Fruit fly (Drosophila melanogaster) whole organism, embryonic: ENCODE measurements around the gene Zwilch.

Experiments
- B-H2 ChIP-seq: fragments of 200-800 bp; sonication (Bioruptor generic); optimal IDR thresholded peaks from 2 replicates; lab custom pipeline; 2018; ENCODE audit warnings: missing biosample characterization, mild to moderate bottlenecking, missing genetic modification characterization
- Bgb ChIP-seq: fragments of 200-800 bp; sonication (Bioruptor generic); IDR thresholded peaks from 2 replicates; pipeline ENCODE4 v1.3.6; 2022; ENCODE audit warnings: missing biosample characterization, missing genetic modification characterization; ENCODE audit not compliant: partially characterized antibody
- CG10431 ChIP-seq: fragments of 200-800 bp; sonication (Bioruptor generic); optimal IDR thresholded peaks from 3 replicates; lab custom pipeline; 2018; ENCODE audit warnings: missing biosample characterization, mild to moderate bottlenecking, missing genetic modification characterization
- CG11398 ChIP-seq: fragments of 200-800 bp; sonication (Bioruptor generic); optimal IDR thresholded peaks from 2 replicates; lab custom pipeline; 2016; ENCODE audit warnings: missing biosample characterization, missing genetic modification characterization
- CG11456 ChIP-seq: fragments of 200-800 bp; sonication (Bioruptor generic); IDR thresholded peaks from 3 replicates; pipeline ENCODE4 v1.3.6; 2022; ENCODE audit warnings: missing biosample characterization, missing genetic modification characterization
- CG12299 ChIP-seq: fragments of 200-800 bp; sonication (Bioruptor generic); optimal IDR thresholded peaks from 2 replicates; lab custom pipeline; 2018; ENCODE audit warnings: missing biosample characterization, mild to moderate bottlenecking, missing genetic modification characterization
- CG13624 ChIP-seq: fragments of 200-800 bp; sonication (Bioruptor generic); optimal IDR thresholded peaks from 2 replicates; lab custom pipeline; 2016; ENCODE audit warnings: missing biosample characterization, missing genetic modification characterization
- CG14965 ChIP-seq: fragments of 200-800 bp; sonication (Bioruptor generic); optimal IDR thresholded peaks from 2 replicates; lab custom pipeline; 2016; ENCODE audit warnings: missing biosample characterization, missing genetic modification characterization, borderline replicate concordance
- CG18476 ChIP-seq: fragments of 200-800 bp; sonication (Bioruptor generic); optimal IDR thresholded peaks from 2 replicates; lab custom pipeline; 2016; ENCODE audit warnings: missing biosample characterization, mild to moderate bottlenecking, missing genetic modification characterization
- CG2116 ChIP-seq: fragments of 200-800 bp; sonication (Bioruptor generic); optimal IDR thresholded peaks from 3 replicates; lab custom pipeline; 2018; ENCODE audit warnings: missing biosample characterization, mild to moderate bottlenecking, missing genetic modification characterization
- CG3407 ChIP-seq: fragments of 200-800 bp; sonication (Bioruptor generic); optimal IDR thresholded peaks from 2 replicates; lab custom pipeline; 2018; ENCODE audit warnings: missing biosample characterization, mild to moderate bottlenecking, missing genetic modification characterization
- CG4424 ChIP-seq: fragments of 200-800 bp; sonication (Bioruptor generic); optimal IDR thresholded peaks from 3 replicates; lab custom pipeline; 2016; ENCODE audit warnings: missing biosample characterization, missing genetic modification characterization
- CG4730 ChIP-seq: fragments of 200-800 bp; sonication (Bioruptor generic); IDR thresholded peaks from 2 replicates; pipeline ENCODE4 v1.3.6; 2022; ENCODE audit warnings: missing biosample characterization, missing genetic modification characterization
- CG5180 ChIP-seq: fragments of 200-800 bp; sonication (Bioruptor generic); optimal IDR thresholded peaks from 3 replicates; lab custom pipeline; 2017; ENCODE audit warnings: missing biosample characterization, missing genetic modification characterization, mild to moderate bottlenecking, moderate library complexity, missing genetic modification reagents
- CG6175 ChIP-seq: fragments of 200-800 bp; sonication (Bioruptor generic); IDR thresholded peaks from 3 replicates; pipeline ENCODE4 v1.3.6; 2022; ENCODE audit warnings: missing biosample characterization, missing genetic modification characterization
- CG6791 ChIP-seq: fragments of 200-800 bp; sonication (Bioruptor generic); IDR thresholded peaks from 3 replicates; pipeline ENCODE4 v1.3.6; 2022; ENCODE audit warnings: missing biosample characterization, missing genetic modification characterization; ENCODE audit not compliant: partially characterized antibody
- CG7987 ChIP-seq: fragments of 200-800 bp; sonication (Bioruptor generic); optimal IDR thresholded peaks from 2 replicates; lab custom pipeline; 2018; ENCODE audit warnings: missing biosample characterization, mild to moderate bottlenecking, missing genetic modification characterization, moderate library complexity
- CG8089 ChIP-seq: fragments of 200-800 bp; sonication (Bioruptor generic); optimal IDR thresholded peaks from 3 replicates; lab custom pipeline; 2016; ENCODE audit warnings: missing biosample characterization, missing genetic modification characterization
- CG9876 ChIP-seq: fragments of 200-800 bp; sonication (Bioruptor generic); optimal IDR thresholded peaks from 2 replicates; lab custom pipeline; 2016; ENCODE audit warnings: missing biosample characterization, missing genetic modification characterization
- Doc3 ChIP-seq: fragments of 200-800 bp; sonication (Bioruptor generic); IDR thresholded peaks from 3 replicates; pipeline ENCODE4 v1.3.6; 2022; ENCODE audit warnings: missing biosample characterization, missing genetic modification characterization; ENCODE audit not compliant: partially characterized antibody
- E2f2 ChIP-seq: fragments of 200-800 bp; sonication (Bioruptor generic); IDR thresholded peaks from 2 replicates; pipeline ENCODE4 v1.3.6; 2022; ENCODE audit warnings: missing biosample characterization, missing genetic modification characterization
- ERR ChIP-seq: fragments of 200-800 bp; sonication (Bioruptor generic); optimal IDR thresholded peaks from 2 replicates; lab custom pipeline; 2016; ENCODE audit warnings: missing biosample characterization, missing genetic modification characterization
- Fer1 ChIP-seq: fragments of 200-800 bp; sonication (Bioruptor generic); optimal IDR thresholded peaks from 2 replicates; lab custom pipeline; 2017; ENCODE audit warnings: missing biosample characterization, mild to moderate bottlenecking, missing genetic modification characterization
- HLH4C ChIP-seq: fragments of 200-800 bp; sonication (Bioruptor generic); IDR thresholded peaks from 3 replicates; pipeline ENCODE4 v1.3.6; 2022; ENCODE audit warnings: missing biosample characterization, missing genetic modification characterization; ENCODE audit not compliant: partially characterized antibody
- Hmx ChIP-seq: fragments of 200-800 bp; sonication (Bioruptor generic); optimal IDR thresholded peaks from 2 replicates; lab custom pipeline; 2016; ENCODE audit warnings: missing biosample characterization, missing genetic modification characterization
- NC2β ChIP-seq: fragments of 200-800 bp; sonication (Bioruptor generic); optimal IDR thresholded peaks from 2 replicates; lab custom pipeline; 2016; ENCODE audit warnings: missing biosample characterization, missing genetic modification characterization
- Optix ChIP-seq: fragments of 200-800 bp; sonication (Bioruptor generic); IDR thresholded peaks from 3 replicates; pipeline ENCODE4 v1.3.6; 2022; ENCODE audit warnings: missing biosample characterization, missing genetic modification characterization
- Side ChIP-seq: fragments of 200-800 bp; sonication (Bioruptor generic); optimal IDR thresholded peaks from 2 replicates; lab custom pipeline; 2016; ENCODE audit warnings: missing biosample characterization, missing genetic modification characterization
- Six4 ChIP-seq: fragments of 200-800 bp; sonication (Bioruptor generic); optimal IDR thresholded peaks from 2 replicates; lab custom pipeline; 2016; ENCODE audit warnings: missing biosample characterization, missing genetic modification characterization
- Trl ChIP-seq, 3 experiments: fragments of >200 bp in 2 of 3; fragments of 200-800 bp in 1 of 3; sonication (Bioruptor generic) in 1 of 3; optimal IDR thresholded peaks; 2 replicates in 1 of 3; 3 replicates in 2 of 3; lab custom pipeline; 2016 to 2017; ENCODE audit warnings: missing biosample characterization in 1 of 3, missing genetic modification characterization in 1 of 3
- YL-1 ChIP-seq: fragments of 200-800 bp; sonication (Bioruptor generic); optimal IDR thresholded peaks from 3 replicates; lab custom pipeline; 2017; ENCODE audit warnings: missing biosample characterization, mild to moderate bottlenecking, missing genetic modification characterization
- ash1 ChIP-seq: fragments of 200-800 bp; sonication (Bioruptor generic); optimal IDR thresholded peaks from 2 replicates; lab custom pipeline; 2018; ENCODE audit warnings: missing biosample characterization, mild to moderate bottlenecking, missing genetic modification characterization
- az2 ChIP-seq: fragments of 200-800 bp; sonication (Bioruptor generic); optimal IDR thresholded peaks from 3 replicates; lab custom pipeline; 2016; ENCODE audit warnings: missing biosample characterization, missing genetic modification characterization
- br ChIP-seq: fragments of >200 bp; optimal IDR thresholded peaks from 2 replicates; lab custom pipeline; 2017
- cas ChIP-seq: fragments of 200-800 bp; sonication (Bioruptor generic); IDR thresholded peaks from 2 replicates; pipeline ENCODE4 v1.3.6; 2022; ENCODE audit warnings: missing biosample characterization, missing genetic modification characterization
- emc ChIP-seq: fragments of 200-800 bp; sonication (Bioruptor generic); optimal IDR thresholded peaks from 2 replicates; lab custom pipeline; 2016; ENCODE audit warnings: missing biosample characterization, missing genetic modification characterization
- gsb-n ChIP-seq: fragments of 200-800 bp; sonication (Bioruptor generic); optimal IDR thresholded peaks from 3 replicates; lab custom pipeline; 2018; ENCODE audit warnings: missing biosample characterization, mild to moderate bottlenecking, missing genetic modification characterization
- insv ChIP-seq, 2 experiments: fragments of 200-800 bp; sonication (Bioruptor generic); optimal IDR thresholded peaks; 3 replicates each; lab custom pipeline; 2016 to 2018; ENCODE audit warnings: missing biosample characterization in 2 of 2, missing genetic modification characterization in 2 of 2
- ken ChIP-seq: fragments of 200-800 bp; sonication (Bioruptor generic); IDR thresholded peaks from 3 replicates; pipeline ENCODE4 v1.3.6; 2022; ENCODE audit warnings: missing biosample characterization, missing genetic modification characterization
- klu ChIP-seq: fragments of 200-800 bp; sonication (Bioruptor generic); IDR thresholded peaks from 2 replicates; pipeline ENCODE4 v1.3.6; 2022; ENCODE audit warnings: missing biosample characterization, missing genetic modification characterization
- mam ChIP-seq: fragments of 200-800 bp; sonication (Bioruptor generic); optimal IDR thresholded peaks from 3 replicates; lab custom pipeline; 2016; ENCODE audit warnings: missing biosample characterization, missing genetic modification characterization
- ro ChIP-seq: fragments of 200-800 bp; sonication (Bioruptor generic); IDR thresholded peaks from 2 replicates; pipeline ENCODE4 v1.3.6; 2022; ENCODE audit warnings: missing biosample characterization, missing genetic modification characterization
- row ChIP-seq: fragments of 200-800 bp; sonication (Bioruptor generic); IDR thresholded peaks from 3 replicates; pipeline ENCODE4 v1.3.6; 2022; ENCODE audit warnings: missing biosample characterization, missing genetic modification characterization
- scrt ChIP-seq: fragments of 200-800 bp; sonication (Bioruptor generic); optimal IDR thresholded peaks from 2 replicates; lab custom pipeline; 2018; ENCODE audit warnings: missing biosample characterization, mild to moderate bottlenecking, missing genetic modification characterization, moderate library complexity
- shn ChIP-seq: fragments of 200-800 bp; sonication (Bioruptor generic); optimal IDR thresholded peaks from 3 replicates; lab custom pipeline; 2016; ENCODE audit warnings: missing biosample characterization, missing genetic modification characterization
- sim ChIP-seq: fragments of 200-800 bp; sonication (Bioruptor generic); IDR thresholded peaks from 2 replicates; pipeline ENCODE4 v1.3.6; 2022; ENCODE audit warnings: missing biosample characterization, missing genetic modification characterization
- tx ChIP-seq: fragments of 200-800 bp; sonication (Bioruptor generic); optimal IDR thresholded peaks from 2 replicates; lab custom pipeline; 2016; ENCODE audit warnings: missing biosample characterization, missing genetic modification characterization
- unpg ChIP-seq: fragments of 200-800 bp; sonication (Bioruptor generic); optimal IDR thresholded peaks from 3 replicates; lab custom pipeline; 2018; ENCODE audit warnings: missing biosample characterization, mild to moderate bottlenecking, missing genetic modification characterization, moderate library complexity
- usp ChIP-seq: fragments of >200 bp; optimal IDR thresholded peaks from 2 replicates; lab custom pipeline; 2017; ENCODE audit warnings: missing biosample characterization, missing genetic modification characterization
- vfl ChIP-seq: fragments of 200-800 bp; sonication (Bioruptor generic); optimal IDR thresholded peaks from 2 replicates; lab custom pipeline; 2016; ENCODE audit warnings: missing biosample characterization, missing genetic modification characterization
- wek ChIP-seq: fragments of 200-800 bp; sonication (Bioruptor generic); optimal IDR thresholded peaks from 3 replicates; lab custom pipeline; 2018; ENCODE audit warnings: missing biosample characterization, mild to moderate bottlenecking, missing genetic modification characterization, moderate library complexity

The Zwilch gene

dm6 chr3R:31218214-31218876 lies 5.2 kb upstream of the Zwilch start (continued):
- TF ChIP-seq gsb-n (tag; lab: Kevin White, UChicago) (no peak), CG14965 (GFP tag; lab: Kevin White, UChicago) (no peak), sim (GFP tag; lab: Robert Waterston, UW) (no peak), klu (no peak), insv (GFP tag; optimal IDR thresholded peaks at IDR 0.05; lab: Kevin White, UChicago) (no peak), CG4730 (no peak), Doc3 (GFP tag; lab: Robert Waterston, UW) (no peak), E2f2 (GFP tag; lab: Robert Waterston, UW) (no peak), Six4 (no peak), Optix (GFP tag; lab: Robert Waterston, UW) (no peak), Side (GFP tag; lab: Kevin White, UChicago) (no peak), ash1 (GFP tag; lab: Kevin White, UChicago) (no peak), tx (no peak), scrt (GFP tag; lab: Kevin White, UChicago) (no peak), wek (GFP tag; lab: Kevin White, UChicago) (no peak), usp (GFP tag; lab: Kevin White, UChicago) (no peak), az2 (GFP tag; lab: Kevin White, UChicago) (no peak), mam (GFP tag; lab: Kevin White, UChicago) (no peak), CG5180 (no peak), CG8089 (GFP tag; lab: Kevin White, UChicago) (no peak), row (GFP tag; lab: Robert Waterston, UW) (no peak), Trl (optimal IDR thresholded peaks at IDR 0.05; lab: Kevin White, UChicago) (no peak), Trl (GFP tag; optimal IDR thresholded peaks at IDR 0.05; lab: Kevin White, UChicago) (no peak), ERR (GFP tag; lab: Kevin White, UChicago) (no peak), shn (GFP tag; lab: Kevin White, UChicago) (no peak), unpg (GFP tag; lab: Kevin White, UChicago) (no peak), CG11398 (GFP tag; lab: Kevin White, UChicago) (no peak), ro (no peak), CG2116 (GFP tag; lab: Kevin White, UChicago) (peak; percentile 25), Fer1 (GFP tag; lab: Kevin White, UChicago) (peak; percentile 6), CG11456 (no peak), CG4424 (no peak), CG6175 (GFP tag; lab: Robert Waterston, UW) (no peak), emc (no peak), YL-1 (GFP tag; lab: Kevin White, UChicago) (peak; percentile 96), NC2β (GFP tag; lab: Kevin White, UChicago) (no peak), Hmx (GFP tag; lab: Kevin White, UChicago) (no peak), CG13624 (GFP tag; lab: Kevin White, UChicago) (peak; percentile 18), CG10431 (GFP tag; lab: Kevin White, UChicago) (peak; percentile 53), ken (no peak), CG6791 (GFP tag; lab: Robert Waterston, UW) (no peak), vfl (GFP tag; lab: Kevin White, UChicago) (no peak), CG7987 (GFP tag; lab: Kevin White, UChicago) (no peak), CG12299 (tag; lab: Kevin White, UChicago) (peak; percentile 6), cas (GFP tag; lab: Robert Waterston, UW) (no peak), CG3407 (GFP tag; lab: Kevin White, UChicago) (no peak), CG9876 (GFP tag; lab: Kevin White, UChicago) (no peak), br (no peak), Bgb (no peak), CG18476 (GFP tag; lab: Kevin White, UChicago) (no peak), B-H2 (no peak), HLH4C (GFP tag; lab: Robert Waterston, UW) (no peak)
